Fruit fly (Drosophila melanogaster): ENCODE measurements around the gene mew.

DNA sequence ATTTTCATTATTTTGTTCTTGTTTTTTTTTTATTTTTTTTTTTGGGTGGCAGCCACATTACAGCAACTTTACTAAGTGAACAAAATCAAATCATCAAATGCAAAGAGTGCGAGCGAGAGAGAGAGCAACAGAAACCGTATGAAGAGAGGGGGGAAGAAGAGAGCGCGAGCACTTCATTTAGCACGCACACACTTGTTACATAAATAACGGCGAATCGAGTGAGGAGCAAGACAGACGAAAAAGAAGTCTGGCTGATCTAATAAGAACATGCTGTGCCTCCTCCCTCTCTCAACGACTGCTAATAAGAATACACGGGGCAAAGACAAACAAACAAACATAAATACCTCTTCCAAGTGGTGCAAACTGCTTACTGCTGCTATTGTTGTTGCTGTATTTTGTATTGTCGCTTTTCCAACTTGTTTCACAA is 26.3 kb upstream of the mew start:
- no peak for TF ChIP-seq CG9797 (GFP tag; optimal IDR thresholded peaks at IDR 0.05)
- no peak for TF ChIP-seq oc (tag; optimal IDR thresholded peaks at IDR 0.05)
- no peak for TF ChIP-seq Sry-δ (GFP tag; optimal IDR thresholded peaks at IDR 0.05)
- no peak for TF ChIP-seq CG11398 (GFP tag; optimal IDR thresholded peaks at IDR 0.05)
- no peak for TF ChIP-seq CG13287 (GFP tag; IDR thresholded peaks at IDR 0.05; ENCODE audit: partially characterized antibody)
- no peak for TF ChIP-seq abd-A (tag; optimal IDR thresholded peaks at IDR 0.05)
- TF ChIP-seq Optix (GFP tag; IDR thresholded peaks at IDR 0.05) = no peak
- TF ChIP-seq fd3F (GFP tag; optimal IDR thresholded peaks at IDR 0.05) = no peak
- no peak for TF ChIP-seq CG8478 (optimal IDR thresholded peaks at IDR 0.05)
- no peak for TF ChIP-seq CG4617 (GFP tag; optimal IDR thresholded peaks at IDR 0.05; ENCODE audit: borderline replicate concordance)
- no peak for TF ChIP-seq CG11560 (tag; IDR thresholded peaks at IDR 0.05)
- no peak for TF ChIP-seq ken (GFP tag; IDR thresholded peaks at IDR 0.05)
